Fruit fly (Drosophila melanogaster): ENCODE measurements around the gene Cog4.

Cog4 gene

dm6 chr2L:10510088-10510487 is 21.7 kb upstream of the Cog4 start, which contains the start of gene CG7384:
Gene CG7384 (minus strand): TSS chr2L:10510453.
- TF ChIP-seq CG17801 (GFP tag; optimal IDR thresholded peaks at IDR 0.05; ENCODE audit: partially characterized antibody), result no peak

- peak; percentile 33 for TF ChIP-seq CG17801 (GFP tag; optimal IDR thresholded peaks at IDR 0.05; ENCODE audit: partially characterized antibody)
These were observed 18.3 kb upstream of the Cog4 start, which contains the start of the genes Myo31DF and CG6094 for dm6 chr2L:10506557-10507252. Gene Myo31DF (minus strand): TSS chr2L:10506779. Gene CG6094 (plus strand): TSS chr2L:10507081.

dm6 chr2L:10505345-10505744 is 16.9 kb upstream of the Cog4 start:
- TF ChIP-seq CG17801 (GFP tag; optimal IDR thresholded peaks at IDR 0.05; ENCODE audit: partially characterized antibody), result no peak

dm6 chr2L:10504895-10505294 is 16.5 kb upstream of the Cog4 start:
- no peak for TF ChIP-seq CG17801 (GFP tag; optimal IDR thresholded peaks at IDR 0.05; ENCODE audit: partially characterized antibody)

dm6 chr2L:10503356-10503977 is 15.0 kb upstream of the Cog4 start:
- TF ChIP-seq CG17801 (GFP tag; optimal IDR thresholded peaks at IDR 0.05; ENCODE audit: partially characterized antibody), result no peak

dm6 chr2L:10502862-10503261 is 14.4 kb upstream of the Cog4 start:
- TF ChIP-seq CG17801 (GFP tag; optimal IDR thresholded peaks at IDR 0.05; ENCODE audit: partially characterized antibody), result no peak

dm6 chr2L:10502244-10502643 is 13.8 kb upstream of the Cog4 start:
- TF ChIP-seq CG17801 (GFP tag; optimal IDR thresholded peaks at IDR 0.05; ENCODE audit: partially characterized antibody), result no peak

- TF ChIP-seq CG17801 (GFP tag; optimal IDR thresholded peaks at IDR 0.05; ENCODE audit: partially characterized antibody), result no peak
These were observed 12.0 kb upstream of the Cog4 start for dm6 chr2L:10500309-10500974.

- no peak for TF ChIP-seq CG17801 (GFP tag; optimal IDR thresholded peaks at IDR 0.05; ENCODE audit: partially characterized antibody)
These were observed 11.2 kb upstream of the Cog4 start for dm6 chr2L:10499608-10500007.

- no peak for TF ChIP-seq CG17801 (GFP tag; optimal IDR thresholded peaks at IDR 0.05; ENCODE audit: partially characterized antibody)
These were observed 8.8 kb upstream of the Cog4 start for dm6 chr2L:10497106-10497800.

- no peak for TF ChIP-seq CG17801 (GFP tag; optimal IDR thresholded peaks at IDR 0.05; ENCODE audit: partially characterized antibody)
These were observed 7.9 kb upstream of the Cog4 start for dm6 chr2L:10496338-10496737.

- no peak for TF ChIP-seq CG17801 (GFP tag; optimal IDR thresholded peaks at IDR 0.05; ENCODE audit: partially characterized antibody)
These were observed 7.1 kb upstream of the Cog4 start for dm6 chr2L:10495495-10495894.

- no peak for TF ChIP-seq CG17801 (GFP tag; optimal IDR thresholded peaks at IDR 0.05; ENCODE audit: partially characterized antibody)
These were observed 2.9 kb upstream of the Cog4 start, which contains the start of gene CG13144 for dm6 chr2L:10491354-10491753. Gene CG13144 (minus strand): TSS chr2L:10491454.

dm6 chr2L:10483073-10483472 is 5.3 kb downstream of the Cog4 start, which contains the start of gene Grip75:
Gene Grip75 (plus strand): TSS chr2L:10483295.
- TF ChIP-seq CG17801 (GFP tag; optimal IDR thresholded peaks at IDR 0.05; ENCODE audit: partially characterized antibody), result no peak

dm6 chr2L:10479859-10480258 is 8.6 kb downstream of the Cog4 start:
- TF ChIP-seq CG17801 (GFP tag; optimal IDR thresholded peaks at IDR 0.05; ENCODE audit: partially characterized antibody), result peak; percentile 11

Measured in ovary, adult (tissue).